Fruit fly (Drosophila melanogaster): ENCODE measurements around the gene CG5334.

Gene CG5334

dm6 chrX:14810433-14810832 lies 35.3 kb downstream of the CG5334 start (continued):
- no peak for TF ChIP-seq CG6808 (GFP tag; optimal IDR thresholded peaks at IDR 0.05)
- TF ChIP-seq CG7368 (GFP tag; optimal IDR thresholded peaks at IDR 0.05): no peak
- no peak for TF ChIP-seq CG15336 (GFP tag; IDR thresholded peaks at IDR 0.05)
- peak; percentile 12 for TF ChIP-seq Sox102F (GFP tag; optimal IDR thresholded peaks at IDR 0.05)
- no peak for TF ChIP-seq CG16779 (tag; optimal IDR thresholded peaks at IDR 0.05)
- TF ChIP-seq acj6 (GFP tag; optimal IDR thresholded peaks at IDR 0.05): peak; percentile 28
- TF ChIP-seq spab (GFP tag; optimal IDR thresholded peaks at IDR 0.05): no peak
- TF ChIP-seq fd85E (GFP tag; optimal IDR thresholded peaks at IDR 0.05): no peak
- TF ChIP-seq CG6163 (GFP tag; IDR thresholded peaks at IDR 0.05): no peak
- TF ChIP-seq Eip93F (GFP tag; optimal IDR thresholded peaks at IDR 0.05): no peak
- no peak for TF ChIP-seq CG6854 (GFP tag; optimal IDR thresholded peaks at IDR 0.05)
- peak; percentile 42 for TF ChIP-seq CG34406 (GFP tag; optimal IDR thresholded peaks at IDR 0.05)
- no peak for TF ChIP-seq CG11294 (GFP tag; IDR thresholded peaks at IDR 0.05)
- TF ChIP-seq CG11902 (GFP tag; optimal IDR thresholded peaks at IDR 0.05): no peak
- TF ChIP-seq Smox (GFP tag; optimal IDR thresholded peaks at IDR 0.05): peak; percentile 20
- no peak for TF ChIP-seq CG9139 (GFP tag; optimal IDR thresholded peaks at IDR 0.05)
- TF ChIP-seq ss (GFP tag; optimal IDR thresholded peaks at IDR 0.05): no peak
- TF ChIP-seq net (GFP tag; optimal IDR thresholded peaks at IDR 0.05): no peak
- TF ChIP-seq CG3032 (tag; optimal IDR thresholded peaks at IDR 0.05): no peak
- no peak for TF ChIP-seq Ets21C (GFP tag; optimal IDR thresholded peaks at IDR 0.05)
- peak; percentile 31 for TF ChIP-seq CG8632 (GFP tag; optimal IDR thresholded peaks at IDR 0.05)
- peak; percentile 17 for TF ChIP-seq OdsH (GFP tag; optimal IDR thresholded peaks at IDR 0.05)
- peak; percentile 75 for TF ChIP-seq svp (GFP tag)
- TF ChIP-seq dac (GFP tag; optimal IDR thresholded peaks at IDR 0.05): no peak
- TF ChIP-seq pdm3 (GFP tag; optimal IDR thresholded peaks at IDR 0.05): no peak
- TF ChIP-seq Sox15 (GFP tag; optimal IDR thresholded peaks at IDR 0.05): no peak
- TF ChIP-seq eg (GFP tag; IDR thresholded peaks at IDR 0.05): no peak
- TF ChIP-seq cyc (GFP tag; optimal IDR thresholded peaks at IDR 0.05): peak; percentile 15
- peak; percentile 17 for TF ChIP-seq lz (GFP tag; optimal IDR thresholded peaks at IDR 0.05)
- TF ChIP-seq salr (GFP tag; optimal IDR thresholded peaks at IDR 0.05): no peak
- peak; percentile 12 for TF ChIP-seq Ets96B (tag; optimal IDR thresholded peaks at IDR 0.05)
- peak; percentile 47 for TF ChIP-seq Eip78C (GFP tag)
- TF ChIP-seq fd59A (GFP tag; optimal IDR thresholded peaks at IDR 0.05): no peak

dm6 chrX:14812239-14812638 lies 37.1 kb downstream of the CG5334 start:
- peak; percentile 22 for TF ChIP-seq CG3919 (GFP tag; optimal IDR thresholded peaks at IDR 0.05)
- peak; percentile 89 for TF ChIP-seq CG15336 (GFP tag; IDR thresholded peaks at IDR 0.05)
- peak; percentile 29 for TF ChIP-seq net (GFP tag; optimal IDR thresholded peaks at IDR 0.05)
- TF ChIP-seq CG7368 (GFP tag; optimal IDR thresholded peaks at IDR 0.05): no peak
- no peak for TF ChIP-seq fkh (GFP tag; optimal IDR thresholded peaks at IDR 0.05)
- TF ChIP-seq Eip75B (GFP tag; optimal IDR thresholded peaks at IDR 0.05): no peak
- peak; percentile 73 for TF ChIP-seq CG32006 (GFP tag; optimal IDR thresholded peaks at IDR 0.05)
- no peak for TF ChIP-seq ss (GFP tag; optimal IDR thresholded peaks at IDR 0.05)
- TF ChIP-seq CG6163 (GFP tag; IDR thresholded peaks at IDR 0.05): peak; percentile 52; the same call in 2 of the 3 replicates
- peak; percentile 27 for TF ChIP-seq achi (GFP tag; optimal IDR thresholded peaks at IDR 0.05)
- TF ChIP-seq vri (GFP tag; optimal IDR thresholded peaks at IDR 0.05): no peak
- TF ChIP-seq CG4318 (GFP tag; optimal IDR thresholded peaks at IDR 0.05): peak; percentile 27
- TF ChIP-seq fd59A (GFP tag; optimal IDR thresholded peaks at IDR 0.05): no peak
- TF ChIP-seq Gug (GFP tag; IDR thresholded peaks at IDR 0.05): peak; percentile 26; the same call in 1 of the 2 replicates
- no peak for TF ChIP-seq Ets21C (GFP tag; optimal IDR thresholded peaks at IDR 0.05)
- peak; percentile 80 for TF ChIP-seq CG8119 (GFP tag; IDR thresholded peaks at IDR 0.05)
- TF ChIP-seq OdsH (GFP tag; optimal IDR thresholded peaks at IDR 0.05): peak; percentile 30
- peak; percentile 73 for TF ChIP-seq CG6276 (GFP tag; optimal IDR thresholded peaks at IDR 0.05)
- TF ChIP-seq Hr4 (GFP tag; optimal IDR thresholded peaks at IDR 0.05): peak; percentile 63
- TF ChIP-seq Sox15 (GFP tag; optimal IDR thresholded peaks at IDR 0.05): no peak
- TF ChIP-seq CG11294 (GFP tag; IDR thresholded peaks at IDR 0.05): peak; percentile 45; the same call in 1 of the 2 replicates
- peak; percentile 7 for TF ChIP-seq acj6 (GFP tag; optimal IDR thresholded peaks at IDR 0.05)
- no peak for TF ChIP-seq spab (GFP tag; optimal IDR thresholded peaks at IDR 0.05)
- peak; percentile 11 for TF ChIP-seq CG10631 (GFP tag; optimal IDR thresholded peaks at IDR 0.05)
- peak; percentile 31 for TF ChIP-seq dac (GFP tag; optimal IDR thresholded peaks at IDR 0.05)
- TF ChIP-seq Lpt (GFP tag; optimal IDR thresholded peaks at IDR 0.05): peak; percentile 37
- peak; percentile 76 for TF ChIP-seq eg (GFP tag; IDR thresholded peaks at IDR 0.05)
- TF ChIP-seq pdm3 (GFP tag; optimal IDR thresholded peaks at IDR 0.05): peak; percentile 45
